Worm (Caenorhabditis elegans) whole organism, midembryonic: Measurements from ENCODE around the gene C18F10.2.

Experiments used
- cog-1 ChIP-seq: sonication (generic microtip); optimal IDR thresholded peaks from 2 replicates; lab custom pipeline; 2016; ENCODE audit warnings: missing genetic modification characterization, missing compliant biosample characterization
- ref-1 ChIP-seq: fragments of 200-800 bp; sonication (Bioruptor generic); conservative IDR thresholded peaks from 2 replicates; pipeline ENCODE4 v1.3.6; 2022; ENCODE audit warnings: missing genetic modification reagents, missing genetic modification characterization, missing compliant biosample characterization

DNA sequence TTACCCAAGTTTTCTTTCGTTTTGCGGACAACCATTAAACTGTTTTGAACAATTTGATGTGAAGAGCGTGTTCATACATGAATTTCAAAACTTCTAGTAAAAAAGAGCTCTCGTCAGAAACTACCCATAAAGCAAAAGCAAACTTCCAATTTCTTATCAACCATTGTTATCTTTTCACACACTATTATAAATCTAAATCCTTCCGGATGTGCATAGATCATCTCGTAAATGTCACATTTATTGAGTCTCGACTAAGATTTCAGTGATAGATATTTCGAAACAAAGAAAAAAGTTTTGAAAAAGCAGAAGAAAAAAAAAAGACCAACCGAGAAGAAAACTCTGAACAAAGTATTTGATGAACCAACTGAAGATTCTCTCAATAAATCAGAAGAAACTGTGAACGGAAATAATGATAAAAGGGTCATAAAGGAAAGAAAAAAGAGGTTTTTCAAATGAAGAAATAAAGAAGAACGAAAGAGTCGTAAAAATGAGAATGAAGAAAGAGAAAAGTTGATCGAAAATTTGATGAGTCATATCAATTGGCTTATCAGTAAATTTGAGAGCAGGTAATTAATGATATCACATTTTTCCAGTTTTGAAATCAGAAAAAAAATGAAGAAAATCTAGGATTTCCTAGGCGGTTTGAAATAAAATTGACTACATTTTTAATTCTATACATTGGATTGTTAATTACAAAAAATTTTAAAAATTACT lies 17.7 kb downstream of the C18F10.2 start:
- TF ChIP-seq ref-1 (no peak), cog-1 (tag; lab: Kevin White, UChicago) (no peak)
